Worm (Caenorhabditis elegans) whole organism, late embryonic: ENCODE measurements around the gene C05C12.6.

ENCODE experiments used
- ama-1 ChIP-seq: fragments of 150-350 bp; optimal IDR thresholded peaks from 2 replicates; lab custom pipeline; 2014
- che-1 ChIP-seq: sonication (generic microtip); optimal IDR thresholded peaks from 2 replicates; lab custom pipeline; 2016; ENCODE audit warnings: mild to moderate bottlenecking, missing genetic modification characterization, missing compliant biosample characterization
- mec-3 ChIP-seq: sonication (generic microtip); optimal IDR thresholded peaks from 2 replicates; lab custom pipeline; 2016; ENCODE audit warnings: borderline replicate concordance, missing genetic modification characterization, missing compliant biosample characterization
- nhr-11 ChIP-seq: fragments of 150-350 bp; optimal IDR thresholded peaks from 2 replicates; lab custom pipeline; 2014; ENCODE audit warnings: missing biosample characterization, missing genetic modification characterization
- pat-9 ChIP-seq: fragments of 200-800 bp; sonication (Bioruptor generic); optimal IDR thresholded peaks from 2 replicates; lab custom pipeline; 2018; ENCODE audit warnings: mild to moderate bottlenecking, missing genetic modification characterization, moderate library complexity, missing compliant biosample characterization
- pha-4 ChIP-seq: fragments of 150-350 bp; optimal IDR thresholded peaks from 2 replicates; lab custom pipeline; 2018; ENCODE audit warnings: missing biosample characterization, missing genetic modification reagents, missing genetic modification characterization
- sox-2 ChIP-seq: fragments of 200-800 bp; sonication (Bioruptor generic); IDR thresholded peaks from 2 replicates; pipeline ENCODE4 v1.3.6; 2022; ENCODE audit warnings: missing genetic modification reagents, missing genetic modification characterization, missing compliant biosample characterization
- tbx-2 ChIP-seq: sonication (generic microtip); optimal IDR thresholded peaks from 2 replicates; lab custom pipeline; 2016; ENCODE audit warnings: missing genetic modification characterization, missing compliant biosample characterization
- tbx-7 ChIP-seq: sonication (generic microtip); optimal IDR thresholded peaks from 2 replicates; lab custom pipeline; 2016; ENCODE audit warnings: missing genotype, missing genetic modification characterization, missing compliant biosample characterization

DNA sequence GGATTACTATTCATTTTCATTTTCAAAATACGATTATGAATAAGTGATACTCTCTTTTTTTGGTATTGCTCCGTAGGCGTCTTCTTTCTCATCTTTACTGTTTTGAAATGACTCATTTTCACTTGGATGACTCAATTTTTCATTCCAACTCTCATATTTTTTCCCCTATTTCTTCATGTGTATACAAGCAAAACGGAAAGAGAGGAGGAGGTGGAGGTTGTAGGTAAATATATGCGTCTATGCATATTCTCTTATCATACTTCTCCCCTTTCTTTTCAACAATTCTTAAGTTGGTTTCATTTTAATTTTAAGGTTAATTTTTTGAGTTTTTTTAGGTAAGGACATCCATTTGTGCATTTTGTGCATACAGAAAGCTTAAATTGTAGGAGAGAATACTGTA, 44.8 kb upstream of the C05C12.6 start:
- TF ChIP-seq ama-1 (no peak), tbx-2 (no peak), mec-3 (tag; lab: Kevin White, UChicago) (no peak), nhr-11 (no peak), sox-2 (GFP tag; lab: Robert Waterston, UW) (no peak), tbx-7 (tag; lab: Kevin White, UChicago) (no peak), pha-4 (tag; lab: Kevin White, UChicago) (no peak), pat-9 (tag; lab: Kevin White, UChicago) (no peak), che-1 (tag; lab: Kevin White, UChicago) (no peak)
